Fruit fly (Drosophila melanogaster) whole organism, embryonic: ENCODE measurements around the gene Kah.
A peak's percentile ranks its signal among the peaks of the same experiment; 100 is the strongest.

Experiments
- Atf-2 ChIP-seq: fragments of 200-800 bp; sonication (Bioruptor generic); optimal IDR thresholded peaks from 2 replicates; lab custom pipeline; 2016; ENCODE audit warnings: missing biosample characterization, missing genetic modification characterization
- CG1024 ChIP-seq: fragments of 200-800 bp; sonication (Bioruptor generic); IDR thresholded peaks from 2 replicates; pipeline ENCODE4 v1.3.6; 2022; ENCODE audit warnings: missing biosample characterization, missing genetic modification characterization
- CG10959 ChIP-seq: fragments of 200-800 bp; sonication (Bioruptor generic); IDR thresholded peaks from 2 replicates; pipeline ENCODE4 v1.3.6; 2022; ENCODE audit warnings: missing biosample characterization, missing genetic modification characterization
- CG12071 ChIP-seq: fragments of 200-800 bp; sonication (Bioruptor generic); optimal IDR thresholded peaks from 3 replicates; lab custom pipeline; 2018; ENCODE audit warnings: missing biosample characterization, mild to moderate bottlenecking, missing genetic modification characterization
- CG1233 ChIP-seq: fragments of 200-800 bp; sonication (Bioruptor generic); optimal IDR thresholded peaks from 4 replicates; lab custom pipeline; 2018; ENCODE audit warnings: missing biosample characterization, mild to moderate bottlenecking, missing genetic modification characterization
- CG14050 ChIP-seq: fragments of 200-800 bp; sonication (Bioruptor generic); IDR thresholded peaks from 3 replicates; pipeline ENCODE4 v1.3.6; 2022; ENCODE audit warnings: missing biosample characterization, missing genetic modification characterization
- CG14441 ChIP-seq: fragments of 200-800 bp; sonication (Bioruptor generic); IDR thresholded peaks from 2 replicates; pipeline ENCODE4 v1.3.6; 2022; ENCODE audit warnings: missing biosample characterization, missing genetic modification characterization
- CG1529 ChIP-seq: fragments of 200-800 bp; sonication (Bioruptor generic); optimal IDR thresholded peaks from 3 replicates; lab custom pipeline; 2018; ENCODE audit warnings: missing biosample characterization, missing genetic modification characterization
- CG15601 ChIP-seq: fragments of 200-800 bp; sonication (Bioruptor generic); optimal IDR thresholded peaks from 3 replicates; lab custom pipeline; 2019; ENCODE audit warnings: missing biosample characterization, mild to moderate bottlenecking, missing genetic modification characterization, moderate library complexity
- CG16863 ChIP-seq: fragments of 200-800 bp; sonication (Bioruptor generic); optimal IDR thresholded peaks from 3 replicates; lab custom pipeline; 2016; ENCODE audit warnings: missing biosample characterization, missing genetic modification characterization
- CG17361 ChIP-seq: fragments of 200-800 bp; sonication (Bioruptor generic); IDR thresholded peaks from 3 replicates; pipeline ENCODE4 v1.3.6; 2022; ENCODE audit warnings: missing biosample characterization, missing genetic modification characterization
- CG30020 ChIP-seq: fragments of 200-800 bp; optimal IDR thresholded peaks from 2 replicates; lab custom pipeline; 2019; ENCODE audit warnings: missing biosample characterization, mild to moderate bottlenecking, missing genetic modification characterization, moderate library complexity
- CG33557 ChIP-seq: fragments of 200-800 bp; sonication (Bioruptor generic); optimal IDR thresholded peaks from 2 replicates; lab custom pipeline; 2019; ENCODE audit warnings: missing biosample characterization, mild to moderate bottlenecking, missing genetic modification characterization, moderate library complexity
- CG3838 ChIP-seq: fragments of 200-800 bp; sonication (Bioruptor generic); optimal IDR thresholded peaks from 3 replicates; lab custom pipeline; 2016; ENCODE audit warnings: missing biosample characterization, missing genetic modification characterization
- CG4282 ChIP-seq: fragments of 200-800 bp; sonication (Bioruptor generic); optimal IDR thresholded peaks from 2 replicates; lab custom pipeline; 2016; ENCODE audit warnings: missing biosample characterization, missing genetic modification characterization
- CG6272 ChIP-seq: fragments of 200-800 bp; sonication (Bioruptor generic); IDR thresholded peaks from 2 replicates; pipeline ENCODE4 v1.3.6; 2022; ENCODE audit warnings: missing biosample characterization, missing genetic modification characterization
- CG7928 ChIP-seq: fragments of 200-800 bp; sonication (Bioruptor generic); optimal IDR thresholded peaks from 2 replicates; lab custom pipeline; 2017; ENCODE audit warnings: missing biosample characterization, mild to moderate bottlenecking, missing genetic modification characterization
- E2f1 ChIP-seq: fragments of 200-800 bp; sonication (Bioruptor generic); IDR thresholded peaks from 2 replicates; pipeline ENCODE4 v1.3.6; 2022; ENCODE audit warnings: missing biosample characterization, missing genetic modification characterization
- HLH4C ChIP-seq: fragments of 200-800 bp; sonication (Bioruptor generic); IDR thresholded peaks from 3 replicates; pipeline ENCODE4 v1.3.6; 2022; ENCODE audit warnings: missing biosample characterization, missing genetic modification characterization; ENCODE audit not compliant: partially characterized antibody
- Hsf ChIP-seq: fragments of 200-800 bp; sonication (Bioruptor generic); optimal IDR thresholded peaks from 3 replicates; lab custom pipeline; 2016; ENCODE audit warnings: missing biosample characterization, missing genetic modification characterization
- Opbp ChIP-seq: fragments of 200-800 bp; sonication (Bioruptor generic); IDR thresholded peaks from 3 replicates; pipeline ENCODE4 v1.3.6; 2022; ENCODE audit warnings: missing biosample characterization, missing genetic modification characterization; ENCODE audit not compliant: partially characterized antibody
- Optix ChIP-seq: fragments of 200-800 bp; sonication (Bioruptor generic); IDR thresholded peaks from 3 replicates; pipeline ENCODE4 v1.3.6; 2022; ENCODE audit warnings: missing biosample characterization, missing genetic modification characterization
- PHDP ChIP-seq: fragments of 200-800 bp; sonication (Bioruptor generic); optimal IDR thresholded peaks from 3 replicates; lab custom pipeline; 2018; ENCODE audit warnings: missing biosample characterization, mild to moderate bottlenecking, missing genetic modification characterization, moderate library complexity
- Ptx1 ChIP-seq: fragments of 200-800 bp; sonication (Bioruptor generic); IDR thresholded peaks from 2 replicates; pipeline ENCODE4 v1.3.6; 2022; ENCODE audit warnings: missing biosample characterization, missing genetic modification characterization
- Scr ChIP-seq: fragments of 200-800 bp; sonication (Bioruptor generic); IDR thresholded peaks from 2 replicates; pipeline ENCODE4 v1.3.6; 2022; ENCODE audit warnings: missing biosample characterization, missing genetic modification characterization; ENCODE audit not compliant: partially characterized antibody
- bbx ChIP-seq: fragments of 200-800 bp; sonication (Bioruptor generic); IDR thresholded peaks from 2 replicates; pipeline ENCODE4 v1.3.6; 2022; ENCODE audit warnings: missing biosample characterization, missing genetic modification characterization; ENCODE audit not compliant: partially characterized antibody
- cato ChIP-seq: fragments of 200-800 bp; sonication (Bioruptor generic); optimal IDR thresholded peaks from 2 replicates; lab custom pipeline; 2016; ENCODE audit warnings: missing biosample characterization, missing genetic modification characterization, borderline replicate concordance
- cg ChIP-seq: fragments of 200-800 bp; sonication (Bioruptor generic); optimal IDR thresholded peaks from 3 replicates; lab custom pipeline; 2019; ENCODE audit warnings: missing biosample characterization, mild to moderate bottlenecking, missing genetic modification characterization, moderate library complexity
- cwo ChIP-seq: fragments of 200-800 bp; sonication (Bioruptor generic); optimal IDR thresholded peaks from 3 replicates; lab custom pipeline; 2017; ENCODE audit warnings: missing biosample characterization, missing genetic modification characterization, mild to moderate bottlenecking, moderate library complexity, missing genetic modification reagents
- ems ChIP-seq: fragments of 200-800 bp; sonication (Bioruptor generic); optimal IDR thresholded peaks from 3 replicates; lab custom pipeline; 2016; ENCODE audit warnings: missing biosample characterization, missing genetic modification characterization
- gce ChIP-seq: fragments of 200-800 bp; sonication (Bioruptor generic); IDR thresholded peaks from 3 replicates; pipeline ENCODE4 v1.3.6; 2022; ENCODE audit warnings: missing biosample characterization, missing genetic modification characterization
- gem ChIP-seq: fragments of 200-800 bp; sonication (Bioruptor generic); optimal IDR thresholded peaks from 2 replicates; lab custom pipeline; 2019; ENCODE audit warnings: missing biosample characterization, mild to moderate bottlenecking, missing genetic modification characterization, moderate library complexity
- grau ChIP-seq: fragments of 200-800 bp; optimal IDR thresholded peaks from 3 replicates; lab custom pipeline; 2019; ENCODE audit warnings: missing biosample characterization, mild to moderate bottlenecking, missing genetic modification characterization, moderate library complexity
- grn ChIP-seq: fragments of 200-800 bp; sonication (Bioruptor generic); optimal IDR thresholded peaks from 3 replicates; lab custom pipeline; 2017; ENCODE audit warnings: missing biosample characterization, missing genetic modification characterization
- gsb-n ChIP-seq: fragments of 200-800 bp; sonication (Bioruptor generic); optimal IDR thresholded peaks from 3 replicates; lab custom pipeline; 2018; ENCODE audit warnings: missing biosample characterization, mild to moderate bottlenecking, missing genetic modification characterization
- hth ChIP-seq: fragments of >200 bp; optimal IDR thresholded peaks from 2 replicates; lab custom pipeline; 2017; ENCODE audit warnings: inconsistent platforms
- lilli ChIP-seq: fragments of 200-800 bp; sonication (Bioruptor generic); optimal IDR thresholded peaks from 3 replicates; lab custom pipeline; 2016; ENCODE audit warnings: missing biosample characterization, missing genetic modification characterization
- mld ChIP-seq: fragments of 200-800 bp; sonication (Bioruptor generic); IDR thresholded peaks from 3 replicates; pipeline ENCODE4 v1.3.6; 2022; ENCODE audit warnings: missing biosample characterization, missing genetic modification characterization; ENCODE audit not compliant: partially characterized antibody
- nau ChIP-seq: fragments of 200-800 bp; sonication (Bioruptor generic); optimal IDR thresholded peaks from 3 replicates; lab custom pipeline; 2017; ENCODE audit warnings: missing biosample characterization, mild to moderate bottlenecking, missing genetic modification characterization, missing genetic modification reagents
- nerfin-1 ChIP-seq: fragments of 200-800 bp; sonication (Bioruptor generic); optimal IDR thresholded peaks from 3 replicates; lab custom pipeline; 2019; ENCODE audit warnings: missing biosample characterization, mild to moderate bottlenecking, missing genetic modification characterization, moderate library complexity
- pan ChIP-seq, 4 experiments: fragments of >200 bp in 3 of 4; fragments of 200-800 bp in 1 of 4; sonication (Bioruptor generic) in 1 of 4; optimal IDR thresholded peaks in 3 of 4; IDR thresholded peaks in 1 of 4; 2 replicates each; pipeline versions ENCODE4 v1.3.6 to Lab custom; 2017 to 2022; ENCODE audit warnings: missing biosample characterization in 2 of 4, missing genetic modification characterization in 2 of 4, mixed read lengths in 1 of 4
- pnt ChIP-seq: fragments of 200-800 bp; sonication (Bioruptor generic); optimal IDR thresholded peaks from 3 replicates; lab custom pipeline; 2016; ENCODE audit warnings: missing biosample characterization, missing genetic modification characterization
- row ChIP-seq: fragments of 200-800 bp; sonication (Bioruptor generic); IDR thresholded peaks from 3 replicates; pipeline ENCODE4 v1.3.6; 2022; ENCODE audit warnings: missing biosample characterization, missing genetic modification characterization
- run ChIP-seq: fragments of 200-800 bp; sonication (Bioruptor generic); optimal IDR thresholded peaks from 3 replicates; lab custom pipeline; 2018; ENCODE audit warnings: missing biosample characterization, mild to moderate bottlenecking, missing genetic modification characterization
- sens-2 ChIP-seq: fragments of 200-800 bp; sonication (Bioruptor generic); IDR thresholded peaks from 2 replicates; pipeline ENCODE4 v1.3.6; 2022; ENCODE audit warnings: missing biosample characterization, missing genetic modification characterization
- slp2 ChIP-seq: fragments of 200-800 bp; sonication (Bioruptor generic); optimal IDR thresholded peaks from 2 replicates; lab custom pipeline; 2016; ENCODE audit warnings: missing biosample characterization, missing genetic modification characterization
- sna ChIP-seq: fragments of 200-800 bp; sonication (Bioruptor generic); IDR thresholded peaks from 2 replicates; pipeline ENCODE4 v1.3.6; 2022; ENCODE audit warnings: missing biosample characterization, missing genetic modification characterization; ENCODE audit not compliant: partially characterized antibody
- sob ChIP-seq: fragments of 200-800 bp; sonication (Bioruptor generic); IDR thresholded peaks from 2 replicates; pipeline ENCODE4 v1.3.6; 2022; ENCODE audit warnings: missing biosample characterization, missing genetic modification characterization
- stc ChIP-seq: fragments of 200-800 bp; sonication (Bioruptor generic); IDR thresholded peaks from 2 replicates; pipeline ENCODE4 v1.3.6; 2022; ENCODE audit warnings: missing biosample characterization, missing genetic modification characterization
- unc-4 ChIP-seq: fragments of 200-800 bp; sonication (Bioruptor generic); IDR thresholded peaks from 2 replicates; pipeline ENCODE4 v1.3.6; 2022; ENCODE audit warnings: missing biosample characterization, missing genetic modification characterization; ENCODE audit not compliant: partially characterized antibody
- zfh1 ChIP-seq: fragments of 200-800 bp; sonication (Bioruptor generic); IDR thresholded peaks from 3 replicates; pipeline ENCODE4 v1.3.6; 2022; ENCODE audit warnings: missing biosample characterization, missing genetic modification characterization

Kah gene

DNA sequence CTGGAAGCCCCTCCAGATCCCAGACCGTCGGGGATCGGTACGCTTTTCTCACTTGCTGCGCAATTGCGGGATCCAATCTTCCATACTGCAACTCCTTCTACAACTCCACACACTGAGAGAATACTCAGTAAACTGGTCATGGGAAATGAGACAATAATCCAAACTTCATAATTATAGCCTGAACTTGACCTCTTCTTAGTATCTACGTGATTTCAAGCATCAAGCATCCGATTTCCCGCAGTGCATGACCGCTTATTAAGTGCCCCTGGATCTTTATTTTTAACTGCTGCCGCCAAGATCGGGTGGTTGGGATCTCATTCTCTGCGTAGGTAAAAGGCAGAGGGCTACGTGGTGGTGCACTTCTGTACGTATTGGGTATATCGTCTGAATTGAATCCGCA, 2.3 kb upstream of the Kah start (continued):
- TF ChIP-seq grn (GFP tag; lab: Kevin White, UChicago) (no peak), run (tag; lab: Kevin White, UChicago) (no peak), CG14050 (GFP tag; lab: Robert Waterston, UW) (no peak), CG17361 (GFP tag; lab: Robert Waterston, UW) (no peak), gem (tag; lab: Kevin White, UChicago) (no peak), pan (optimal IDR thresholded peaks at IDR 0.05; lab: Kevin White, UChicago) (no peak), pan (GFP tag; optimal IDR thresholded peaks at IDR 0.05 in 1 of 2, IDR thresholded peaks at IDR 0.05 in 1 of 2) (no peak), nerfin-1 (tag; lab: Kevin White, UChicago) (no peak), pnt (GFP tag; lab: Kevin White, UChicago) (no peak), CG1233 (no peak), bbx (GFP tag; lab: Robert Waterston, UW) (no peak), CG6272 (GFP tag; lab: Robert Waterston, UW) (no peak), cwo (no peak), lilli (GFP tag; lab: Kevin White, UChicago) (no peak), sob (no peak), stc (no peak), mld (GFP tag; lab: Robert Waterston, UW) (no peak), CG7928 (GFP tag; lab: Kevin White, UChicago) (no peak), CG10959 (GFP tag; lab: Robert Waterston, UW) (0 out of 2 replicates have a peak, but pooled peaks have one; percentile 28), zfh1 (GFP tag; lab: Robert Waterston, UW) (no peak), sens-2 (GFP tag; lab: Robert Waterston, UW) (no peak), nau (GFP tag; lab: Kevin White, UChicago) (no peak), unc-4 (GFP tag; lab: Robert Waterston, UW) (no peak), CG3838 (GFP tag; lab: Kevin White, UChicago) (no peak), hth (lab: Kevin White, UChicago) (no peak), CG1024 (no peak), Atf-2 (GFP tag; lab: Kevin White, UChicago) (no peak), slp2 (no peak), CG1529 (GFP tag; lab: Kevin White, UChicago) (no peak), CG15601 (tag; lab: Kevin White, UChicago) (no peak), Ptx1 (GFP tag; lab: Robert Waterston, UW) (no peak), Optix (GFP tag; lab: Robert Waterston, UW) (peak; percentile 36; the same call in 1 of the 3 replicates), PHDP (tag; lab: Kevin White, UChicago) (no peak), Scr (no peak), CG12071 (GFP tag; lab: Kevin White, UChicago) (no peak), gce (GFP tag; lab: Robert Waterston, UW) (no peak), Opbp (no peak), grau (tag; lab: Kevin White, UChicago) (peak; percentile 1), row (GFP tag; lab: Robert Waterston, UW) (peak; percentile 28; the same call in 1 of the 3 replicates), CG14441 (GFP tag; lab: Robert Waterston, UW) (no peak), HLH4C (no peak), CG30020 (tag; lab: Kevin White, UChicago) (no peak), E2f1 (GFP tag; lab: Robert Waterston, UW) (no peak), ems (no peak), cg (no peak), sna (GFP tag; lab: Robert Waterston, UW) (no peak), gsb-n (no peak), CG4282 (no peak), CG16863 (peak; percentile 5), Hsf (GFP tag; lab: Kevin White, UChicago) (no peak), CG33557 (GFP tag; lab: Kevin White, UChicago) (peak; percentile 51), cato (GFP tag; lab: Kevin White, UChicago) (no peak)
